Fruit fly (Drosophila melanogaster): Measurements from ENCODE around the gene CG16713.

Gene CG16713

dm6 chr2L:3693805-3694204 is 1.4 kb downstream of the CG16713 start, which contains the start of gene Acp24A4 (continued):
- TF ChIP-seq CG9876 (GFP tag; optimal IDR thresholded peaks at IDR 0.05): no peak

dm6 chr2L:3693082-3693481 is 2.1 kb downstream of the CG16713 start, which contains the start of gene CG3513:
TSS of gene CG3513 (minus strand) at chr2L:3693182.
- TF ChIP-seq CG2202 (tag; optimal IDR thresholded peaks at IDR 0.05) (no peak), pb (GFP tag; optimal IDR thresholded peaks at IDR 0.05) (no peak), jumu (GFP tag; optimal IDR thresholded peaks at IDR 0.05) (no peak), Tbp (GFP tag; optimal IDR thresholded peaks at IDR 0.05) (no peak), Fer1 (GFP tag; optimal IDR thresholded peaks at IDR 0.05) (no peak), wdn (GFP tag; IDR thresholded peaks at IDR 0.05) (no peak), CG14050 (GFP tag; IDR thresholded peaks at IDR 0.05) (no peak), usp (GFP tag; optimal IDR thresholded peaks at IDR 0.05) (no peak), BEAF-32 (GFP tag; optimal IDR thresholded peaks at IDR 0.05) (no peak), CG2199 (GFP tag; IDR thresholded peaks at IDR 0.05) (no peak), CG3726 (GFP tag; IDR thresholded peaks at IDR 0.05) (no peak), mirr (GFP tag; optimal IDR thresholded peaks at IDR 0.05) (no peak)

dm6 chr2L:3692466-3692865 is 2.7 kb downstream of the CG16713 start, which contains the start of gene CG16704:
TSS of gene CG16704 (minus strand) at chr2L:3692587.
- TF ChIP-seq pb (GFP tag; optimal IDR thresholded peaks at IDR 0.05) (no peak), CG3847 (GFP tag; IDR thresholded peaks at IDR 0.05) (no peak), ems (GFP tag; optimal IDR thresholded peaks at IDR 0.05) (no peak), twi (tag; optimal IDR thresholded peaks at IDR 0.05) (no peak), CG9817 (tag; optimal IDR thresholded peaks at IDR 0.05) (no peak), CG14014 (GFP tag; IDR thresholded peaks at IDR 0.05) (no peak), Poxn (GFP tag; IDR thresholded peaks at IDR 0.05) (no peak), abd-A (tag; optimal IDR thresholded peaks at IDR 0.05) (no peak), B-H2 (GFP tag; optimal IDR thresholded peaks at IDR 0.05) (no peak), sc (optimal IDR thresholded peaks at IDR 0.05) (no peak), sc (GFP tag; optimal IDR thresholded peaks at IDR 0.05) (no peak)

dm6 chr2L:3685139-3685851 is 9.9 kb downstream of the CG16713 start:
- TF ChIP-seq oc (tag; optimal IDR thresholded peaks at IDR 0.05) (peak; percentile 10), Ets65A (GFP tag) (peak; percentile 27), CG9727 (GFP tag; optimal IDR thresholded peaks at IDR 0.05) (peak; percentile 39), bsh (GFP tag; optimal IDR thresholded peaks at IDR 0.05) (peak in 1 of 2 experiments; percentile 49), ttk (GFP tag; IDR thresholded peaks at IDR 0.05) (peak; percentile 22; the same call in 1 of the 2 replicates), NfI (GFP tag; optimal IDR thresholded peaks at IDR 0.05) (no peak), vvl (GFP tag; IDR thresholded peaks at IDR 0.05) (peak; percentile 26; the same call in 1 of the 2 replicates), CG13296 (GFP tag; optimal IDR thresholded peaks at IDR 0.05) (no peak), CG10321 (GFP tag; IDR thresholded peaks at IDR 0.05) (0 out of 2 replicates have a peak, but pooled peaks have one; percentile 18), CG30403 (GFP tag; optimal IDR thresholded peaks at IDR 0.05) (peak; percentile 21), grau (tag; optimal IDR thresholded peaks at IDR 0.05) (no peak), bowl (GFP tag; IDR thresholded peaks at IDR 0.05) (no peak), nmo (GFP tag; optimal IDR thresholded peaks at IDR 0.05) (peak; percentile 31), Xbp1 (GFP tag; optimal IDR thresholded peaks at IDR 0.05) (peak; percentile 12), CG33557 (GFP tag; optimal IDR thresholded peaks at IDR 0.05) (peak; percentile 10), unpg (GFP tag; optimal IDR thresholded peaks at IDR 0.05) (peak; percentile 21), dan (GFP tag; IDR thresholded peaks at IDR 0.05) (0 out of 2 replicates have a peak, but pooled peaks have one; percentile 19), CG4820 (GFP tag; optimal IDR thresholded peaks at IDR 0.05) (peak; percentile 27), ATbp (GFP tag; optimal IDR thresholded peaks at IDR 0.05) (peak; percentile 5), CG7839 (tag; optimal IDR thresholded peaks at IDR 0.05) (peak; percentile 25), Nf-YC (tag; optimal IDR thresholded peaks at IDR 0.05) (peak; percentile 90), zfh1 (GFP tag; IDR thresholded peaks at IDR 0.05) (0 out of 3 replicates have a peak, but pooled peaks have one; percentile 49), pros (GFP tag; optimal IDR thresholded peaks at IDR 0.05) (peak; percentile 3), az2 (GFP tag; optimal IDR thresholded peaks at IDR 0.05) (peak; percentile 20)
